Worm (Caenorhabditis elegans) whole organism, late embryonic: ENCODE data around the gene K03D3.5.
"Not testable (repeated sequence)": the region's sequence is repeated elsewhere in the genome, so short reads cannot be mapped to it uniquely, and the experiment has no call there.

Experiments
- K09A11.1 ChIP-seq: sonication (generic microtip); optimal IDR thresholded peaks from 2 replicates; lab custom pipeline; 2017; ENCODE audit warnings: antibody characterized with exemption, mild to moderate bottlenecking, missing genetic modification characterization, missing compliant biosample characterization; ENCODE audit not compliant: insufficient read depth
- T23F11.4 ChIP-seq: fragments of 200-800 bp; sonication (Bioruptor generic); optimal IDR thresholded peaks from 2 replicates; lab custom pipeline; 2018; ENCODE audit warnings: mild to moderate bottlenecking, missing genetic modification characterization, missing compliant biosample characterization
- Y22D7AL.16 ChIP-seq: sonication (generic microtip); optimal IDR thresholded peaks from 2 replicates; lab custom pipeline; 2016; ENCODE audit warnings: missing genetic modification characterization, missing compliant biosample characterization
- ahr-1 ChIP-seq: sonication (generic microtip); optimal IDR thresholded peaks from 2 replicates; lab custom pipeline; 2016; ENCODE audit warnings: missing genetic modification characterization, missing compliant biosample characterization
- ceh-19 ChIP-seq: fragments of 200-800 bp; sonication (Bioruptor generic); optimal IDR thresholded peaks from 2 replicates; lab custom pipeline; 2018; ENCODE audit warnings: mild to moderate bottlenecking, missing genetic modification characterization, missing compliant biosample characterization
- ceh-24 ChIP-seq: sonication (generic microtip); optimal IDR thresholded peaks from 2 replicates; lab custom pipeline; 2016; ENCODE audit warnings: mild to moderate bottlenecking, missing genetic modification characterization, missing compliant biosample characterization
- ceh-31 ChIP-seq: sonication (generic microtip); optimal IDR thresholded peaks from 2 replicates; lab custom pipeline; 2016; ENCODE audit warnings: missing genetic modification characterization, missing compliant biosample characterization
- ceh-45 ChIP-seq: fragments of 200-800 bp; sonication (Bioruptor generic); IDR thresholded peaks from 2 replicates; pipeline ENCODE4 v1.3.6; 2022; ENCODE audit warnings: missing genetic modification reagents, missing genetic modification characterization, missing compliant biosample characterization
- ceh-48 ChIP-seq: sonication (generic microtip); optimal IDR thresholded peaks from 2 replicates; lab custom pipeline; 2016; ENCODE audit warnings: missing genetic modification characterization, inconsistent platforms, missing compliant biosample characterization
- ceh-9 ChIP-seq: sonication (generic microtip); optimal IDR thresholded peaks from 2 replicates; lab custom pipeline; 2016; ENCODE audit warnings: mild to moderate bottlenecking, missing genetic modification characterization, inconsistent platforms, missing compliant biosample characterization
- che-1 ChIP-seq: sonication (generic microtip); optimal IDR thresholded peaks from 2 replicates; lab custom pipeline; 2016; ENCODE audit warnings: mild to moderate bottlenecking, missing genetic modification characterization, missing compliant biosample characterization
- dmd-4 ChIP-seq: sonication (generic microtip); optimal IDR thresholded peaks from 2 replicates; lab custom pipeline; 2016; ENCODE audit warnings: borderline replicate concordance, missing genetic modification characterization, missing compliant biosample characterization
- dve-1 ChIP-seq: sonication (generic microtip); optimal IDR thresholded peaks from 2 replicates; lab custom pipeline; 2017; ENCODE audit warnings: antibody characterized with exemption, mild to moderate bottlenecking, missing genetic modification characterization, missing compliant biosample characterization
- elt-2 ChIP-seq: sonication (generic microtip); optimal IDR thresholded peaks from 2 replicates; lab custom pipeline; 2016; ENCODE audit warnings: missing genetic modification reagents, missing genetic modification characterization, missing compliant biosample characterization
- elt-4 ChIP-seq: sonication (generic microtip); optimal IDR thresholded peaks from 2 replicates; lab custom pipeline; 2016; ENCODE audit warnings: missing genetic modification characterization, missing compliant biosample characterization
- eyg-1 ChIP-seq: sonication (generic microtip); optimal IDR thresholded peaks from 2 replicates; lab custom pipeline; 2016; ENCODE audit warnings: missing genotype, missing genetic modification characterization, missing compliant biosample characterization
- fax-1 ChIP-seq: sonication (generic microtip); optimal IDR thresholded peaks from 2 replicates; lab custom pipeline; 2016; ENCODE audit warnings: missing genotype, missing genetic modification characterization, missing compliant biosample characterization
- hlh-13 ChIP-seq: fragments of 200-800 bp; sonication (Bioruptor generic); optimal IDR thresholded peaks from 2 replicates; lab custom pipeline; 2018; ENCODE audit warnings: mild to moderate bottlenecking, missing genetic modification characterization, missing compliant biosample characterization
- hlh-30 ChIP-seq: sonication (generic microtip); optimal IDR thresholded peaks from 2 replicates; lab custom pipeline; 2017; ENCODE audit warnings: antibody characterized with exemption, missing genetic modification characterization, missing compliant biosample characterization; ENCODE audit not compliant: insufficient read depth
- hlh-6 ChIP-seq: sonication (generic microtip); optimal IDR thresholded peaks from 2 replicates; lab custom pipeline; 2016; ENCODE audit warnings: missing genotype, missing genetic modification characterization, missing compliant biosample characterization
- lin-11 ChIP-seq: fragments of 200-800 bp; sonication (Bioruptor generic); optimal IDR thresholded peaks from 2 replicates; lab custom pipeline; 2018; ENCODE audit warnings: mild to moderate bottlenecking, missing genetic modification characterization, missing compliant biosample characterization
- mec-3 ChIP-seq: sonication (generic microtip); optimal IDR thresholded peaks from 2 replicates; lab custom pipeline; 2016; ENCODE audit warnings: borderline replicate concordance, missing genetic modification characterization, missing compliant biosample characterization
- nfya-1 ChIP-seq: sonication (generic microtip); optimal IDR thresholded peaks from 2 replicates; lab custom pipeline; 2017; ENCODE audit warnings: missing genetic modification characterization, mild to moderate bottlenecking, missing compliant biosample characterization, antibody characterized with exemption, moderate library complexity
- nhr-232 ChIP-seq: sonication (generic microtip); optimal IDR thresholded peaks from 2 replicates; lab custom pipeline; 2016; ENCODE audit warnings: missing genetic modification characterization, missing compliant biosample characterization
- odd-2 ChIP-seq: sonication (generic microtip); optimal IDR thresholded peaks from 2 replicates; lab custom pipeline; 2017; ENCODE audit warnings: antibody characterized with exemption, mild to moderate bottlenecking, missing genetic modification characterization, missing compliant biosample characterization
- pag-3 ChIP-seq: sonication (generic microtip); optimal IDR thresholded peaks from 2 replicates; lab custom pipeline; 2016; ENCODE audit warnings: missing compliant biosample characterization, missing genetic modification characterization, borderline replicate concordance
- pat-9 ChIP-seq: fragments of 200-800 bp; sonication (Bioruptor generic); optimal IDR thresholded peaks from 2 replicates; lab custom pipeline; 2018; ENCODE audit warnings: mild to moderate bottlenecking, missing genetic modification characterization, moderate library complexity, missing compliant biosample characterization
- pax-1 ChIP-seq: fragments of 150-350 bp; optimal IDR thresholded peaks from 2 replicates; lab custom pipeline; 2014; ENCODE audit warnings: missing biosample characterization, missing genetic modification characterization
- pha-4 ChIP-seq: fragments of 150-350 bp; optimal IDR thresholded peaks from 2 replicates; lab custom pipeline; 2018; ENCODE audit warnings: missing biosample characterization, missing genetic modification reagents, missing genetic modification characterization
- ref-2 ChIP-seq: sonication (generic microtip); optimal IDR thresholded peaks from 2 replicates; lab custom pipeline; 2016; ENCODE audit warnings: missing genetic modification characterization, missing compliant biosample characterization
- sox-2 ChIP-seq: fragments of 200-800 bp; sonication (Bioruptor generic); IDR thresholded peaks from 2 replicates; pipeline ENCODE4 v1.3.6; 2022; ENCODE audit warnings: missing genetic modification reagents, missing genetic modification characterization, missing compliant biosample characterization
- syd-9 ChIP-seq: sonication (generic microtip); optimal IDR thresholded peaks from 2 replicates; lab custom pipeline; 2016; ENCODE audit warnings: mild to moderate bottlenecking, missing genetic modification characterization, moderate library complexity, missing compliant biosample characterization
- tbx-2 ChIP-seq: sonication (generic microtip); optimal IDR thresholded peaks from 2 replicates; lab custom pipeline; 2016; ENCODE audit warnings: missing genetic modification characterization, missing compliant biosample characterization
- ttx-3 ChIP-seq: sonication (generic microtip); optimal IDR thresholded peaks from 2 replicates; lab custom pipeline; 2016; ENCODE audit warnings: missing genetic modification reagents, missing genetic modification characterization, missing compliant biosample characterization
- unc-42 ChIP-seq: sonication (generic microtip); optimal IDR thresholded peaks from 2 replicates; lab custom pipeline; 2016; ENCODE audit warnings: missing genotype, missing genetic modification characterization, missing compliant biosample characterization
- unc-86 ChIP-seq: sonication (generic microtip); optimal IDR thresholded peaks from 2 replicates; lab custom pipeline; 2016; ENCODE audit warnings: missing genetic modification characterization, missing compliant biosample characterization
- zip-5 ChIP-seq: sonication (generic microtip); optimal IDR thresholded peaks from 2 replicates; lab custom pipeline; 2016; ENCODE audit warnings: missing genetic modification characterization, missing compliant biosample characterization
- ztf-16 ChIP-seq: sonication (generic microtip); optimal IDR thresholded peaks from 2 replicates; lab custom pipeline; 2017; ENCODE audit warnings: missing genetic modification characterization, missing compliant biosample characterization

Gene K03D3.5

ce11 chrIV:16310103-16310502 lies 10.2 kb downstream of the K03D3.5 start:
- no peak for TF ChIP-seq pax-1 (tag; lab: Kevin White, UChicago)
- TF ChIP-seq tbx-2 (tag; lab: Kevin White, UChicago), result no peak
- no peak for TF ChIP-seq unc-42 (tag; lab: Kevin White, UChicago)
- no peak for TF ChIP-seq K09A11.1 (tag; lab: Kevin White, UChicago)

ce11 chrIV:16307925-16308324 lies 12.4 kb downstream of the K03D3.5 start, which contains the start of gene rac-2:
Gene rac-2 (plus strand): TSS chrIV:16308225.
- TF ChIP-seq ttx-3; zip-5 (tag; lab: Kevin White, UChicago); fax-1 (tag; lab: Kevin White, UChicago): not testable (repeated sequence)

ce11 chrIV:16306918-16307317 lies 13.4 kb downstream of the K03D3.5 start:
- no peak for TF ChIP-seq elt-2 (tag; lab: Kevin White, UChicago)
- no peak for TF ChIP-seq Y22D7AL.16 (tag; lab: Kevin White, UChicago)
- no peak for TF ChIP-seq che-1 (tag; lab: Kevin White, UChicago)
- TF ChIP-seq lin-11 (tag; lab: Kevin White, UChicago), result no peak
- TF ChIP-seq K09A11.1 (tag; lab: Kevin White, UChicago), result no peak
- no peak for TF ChIP-seq dmd-4 (tag; lab: Kevin White, UChicago)
- TF ChIP-seq nfya-1, result no peak
- no peak for TF ChIP-seq elt-4 (tag; lab: Kevin White, UChicago)
- no peak for TF ChIP-seq ceh-9 (tag; lab: Kevin White, UChicago)
- no peak for TF ChIP-seq ceh-48 (tag; lab: Kevin White, UChicago)
- TF ChIP-seq eyg-1, result no peak
- TF ChIP-seq ceh-24, result no peak
- TF ChIP-seq unc-42 (tag; lab: Kevin White, UChicago), result no peak
- TF ChIP-seq ceh-45, result no peak
- no peak for TF ChIP-seq hlh-6 (tag; lab: Kevin White, UChicago)
- TF ChIP-seq mec-3 (tag; lab: Kevin White, UChicago), result no peak
- no peak for TF ChIP-seq ceh-31 (tag; lab: Kevin White, UChicago)

ce11 chrIV:16298851-16299250 lies 21.5 kb downstream of the K03D3.5 start, which contains the start of gene srz-72:
Gene srz-72 (plus strand): TSS chrIV:16299151.
- TF ChIP-seq ceh-48 (tag; lab: Kevin White, UChicago) (no peak), unc-86 (tag; lab: Kevin White, UChicago) (no peak)

- TF ChIP-seq ref-2 (tag; lab: Kevin White, UChicago) (no peak), tbx-2 (tag; lab: Kevin White, UChicago) (no peak), pag-3 (tag; lab: Kevin White, UChicago) (no peak), elt-2 (tag; lab: Kevin White, UChicago) (peak; percentile 37), syd-9 (no peak), dve-1 (tag; lab: Kevin White, UChicago) (no peak)
Measured at ce11 chrIV:16293889-16294288, 26.4 kb downstream of the K03D3.5 start.

- TF ChIP-seq ztf-16 (no peak), dve-1 (tag; lab: Kevin White, UChicago) (no peak), T23F11.4 (GFP tag; lab: Kevin White, UChicago) (no peak), elt-2 (tag; lab: Kevin White, UChicago) (no peak), unc-86 (tag; lab: Kevin White, UChicago) (no peak), lin-11 (tag; lab: Kevin White, UChicago) (no peak), che-1 (tag; lab: Kevin White, UChicago) (no peak), ceh-19 (no peak), hlh-6 (tag; lab: Kevin White, UChicago) (no peak), pha-4 (no peak), dmd-4 (tag; lab: Kevin White, UChicago) (no peak), hlh-13 (GFP tag; lab: Kevin White, UChicago) (no peak), odd-2 (tag; lab: Kevin White, UChicago) (no peak), nhr-232 (no peak), ahr-1 (tag; lab: Kevin White, UChicago) (no peak), hlh-30 (no peak), sox-2 (GFP tag; lab: Robert Waterston, UW) (no peak), pat-9 (tag; lab: Kevin White, UChicago) (no peak)
- TF ChIP-seq, all 69 proteins: peak for 0
Measured at ce11 chrIV:16290745-16291144, 29.6 kb downstream of the K03D3.5 start, which contains the start of gene srz-75. Gene srz-75 (minus strand): TSS chrIV:16290845.
